Worm (Caenorhabditis elegans) whole organism, young adult: ENCODE data around the gene K02E7.4.

Source experiments
- Y56A3A.18 ChIP-seq: fragments of 200-800 bp; sonication (Bioruptor generic); IDR thresholded peaks from 2 replicates; pipeline ENCODE4 v1.3.6; 2022; ENCODE audit warnings: missing genetic modification reagents, missing genetic modification characterization, missing compliant biosample characterization
- athp-1 ChIP-seq: sonication (generic microtip); optimal IDR thresholded peaks from 2 replicates; lab custom pipeline; 2017; ENCODE audit warnings: mild to moderate bottlenecking, missing genetic modification characterization, missing compliant biosample characterization
- dpl-1 ChIP-seq: fragments of 150-350 bp; optimal IDR thresholded peaks from 2 replicates; lab custom pipeline; 2014; ENCODE audit warnings: missing biosample characterization, missing genetic modification reagents, missing genetic modification characterization

ce11 chrII:1071432-1071831, 774 bp upstream of the K02E7.4 start:
- TF ChIP-seq Y56A3A.18: no peak
- TF ChIP-seq dpl-1 (GFP tag; lab: Kevin White, UChicago): no peak
- TF ChIP-seq athp-1 (tag; lab: Kevin White, UChicago): no peak
